Worm (Caenorhabditis elegans) whole organism, midembryonic: ENCODE results near the gene K03H1.11.

Experiments used
- flt-1 ChIP-seq: fragments of 200-800 bp; sonication (Bioruptor generic); IDR thresholded peaks from 2 replicates; pipeline ENCODE4 v1.3.6; 2022; ENCODE audit warnings: missing genetic modification characterization, missing compliant biosample characterization
- ref-1 ChIP-seq: fragments of 200-800 bp; sonication (Bioruptor generic); conservative IDR thresholded peaks from 2 replicates; pipeline ENCODE4 v1.3.6; 2022; ENCODE audit warnings: missing genetic modification reagents, missing genetic modification characterization, missing compliant biosample characterization
- ztf-23 ChIP-seq: fragments of 200-800 bp; sonication (Bioruptor generic); IDR thresholded peaks from 2 replicates; pipeline ENCODE4 v1.3.6; 2022; ENCODE audit warnings: missing genetic modification reagents, missing genetic modification characterization, missing compliant biosample characterization

DNA sequence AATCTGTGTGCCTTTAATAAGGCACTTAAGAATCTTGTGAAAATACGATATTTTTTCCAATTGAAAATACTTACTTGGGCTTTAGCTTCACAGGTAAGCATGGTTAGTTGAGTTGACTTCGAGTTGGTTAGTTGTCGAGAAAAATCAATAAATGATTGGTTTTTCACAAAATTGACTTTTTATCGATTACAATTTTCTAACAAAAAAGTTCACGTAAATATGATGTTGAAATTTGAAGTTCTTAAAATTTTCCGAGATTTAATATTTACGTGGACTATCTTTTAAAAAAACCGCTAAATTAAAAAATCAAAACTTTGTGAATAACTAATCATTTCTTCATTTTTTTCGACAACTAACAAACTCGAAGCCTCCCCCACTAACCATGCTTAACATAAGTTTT, 31.0 kb downstream of the K03H1.11 start, which contains the start of gene F40F12.3:
- TF ChIP-seq ztf-23, result no peak
- TF ChIP-seq flt-1 (GFP tag; lab: Robert Waterston, UW), result no peak
- TF ChIP-seq ref-1 (GFP tag; lab: Robert Waterston, UW), result no peak
